Worm (Caenorhabditis elegans) whole organism, L4 larva: ENCODE data around the gene srh-219.

ENCODE experiments used
- F37D6.2 ChIP-seq: sonication (generic microtip); optimal IDR thresholded peaks from 2 replicates; lab custom pipeline; 2016; ENCODE audit warnings: mild to moderate bottlenecking, missing genetic modification characterization, missing compliant biosample characterization
- F44E2.7 ChIP-seq: fragments of 200-800 bp; sonication (Bioruptor generic); IDR thresholded peaks from 2 replicates; pipeline ENCODE4 v2.1.2; 2022; ENCODE audit warnings: missing genetic modification characterization, missing compliant biosample characterization
- R02D3.7 ChIP-seq: fragments of 150-350 bp; sonication (generic microtip); optimal IDR thresholded peaks from 3 replicates; lab custom pipeline; 2014; ENCODE audit warnings: missing biosample characterization, missing genetic modification characterization
- ZK337.2 ChIP-seq: fragments of 200-800 bp; sonication (Bioruptor generic); IDR thresholded peaks from 2 replicates; pipeline ENCODE4 v1.3.6; 2022; ENCODE audit warnings: missing genetic modification reagents, missing genetic modification characterization, missing compliant biosample characterization
- ZK546.5 ChIP-seq, 2 experiments: sonication (generic microtip); optimal IDR thresholded peaks; 2 replicates each; lab custom pipeline; 2017; ENCODE audit warnings: missing biosample characterization in 2 of 2, missing genetic modification characterization in 2 of 2
- aha-1 ChIP-seq: fragments of 150-350 bp; peaks from one replicate; lab custom pipeline; 2014; ENCODE audit warnings: missing biosample characterization, missing genetic modification characterization
- ama-1 ChIP-seq: fragments of 150-350 bp; optimal IDR thresholded peaks from 2 replicates; lab custom pipeline; 2014; ENCODE audit warnings: inconsistent platforms, mixed read lengths
- attf-4 ChIP-seq: sonication (generic microtip); optimal IDR thresholded peaks from 3 replicates; lab custom pipeline; 2017; ENCODE audit warnings: missing biosample characterization, missing genetic modification characterization
- ceh-44 ChIP-seq: fragments of 200-800 bp; sonication (Bioruptor generic); IDR thresholded peaks from 2 replicates; pipeline ENCODE4 v1.3.6; 2022; ENCODE audit warnings: missing genetic modification reagents, missing genetic modification characterization, missing compliant biosample characterization
- cey-2 ChIP-seq: sonication (generic microtip); optimal IDR thresholded peaks from 3 replicates; lab custom pipeline; 2017; ENCODE audit warnings: missing genetic modification characterization, mild to moderate bottlenecking, missing compliant biosample characterization, antibody characterized with exemption, borderline replicate concordance; ENCODE audit not compliant: insufficient read depth
- daf-16 ChIP-seq, 3 experiments: sonication (generic microtip); optimal IDR thresholded peaks; 2 replicates each; lab custom pipeline; 2016 to 2017; ENCODE audit warnings: missing genetic modification characterization in 3 of 3, missing genetic modification reagents in 3 of 3, mild to moderate bottlenecking in 2 of 3, missing compliant biosample characterization in 2 of 3, missing biosample characterization in 1 of 3, moderate library complexity in 1 of 3
- dmd-6 ChIP-seq: fragments of 200-800 bp; sonication (Bioruptor generic); IDR thresholded peaks from 2 replicates; pipeline ENCODE4 v1.3.6; 2022; ENCODE audit warnings: missing genetic modification reagents, missing genetic modification characterization, missing compliant biosample characterization
- duxl-1 ChIP-seq: sonication (generic microtip); optimal IDR thresholded peaks from 2 replicates; lab custom pipeline; 2016; ENCODE audit warnings: mild to moderate bottlenecking, missing genetic modification characterization, moderate library complexity, missing compliant biosample characterization; ENCODE audit not compliant: poor library complexity
- dve-1 ChIP-seq: sonication (generic microtip); optimal IDR thresholded peaks from 2 replicates; lab custom pipeline; 2017; ENCODE audit warnings: antibody characterized with exemption, mild to moderate bottlenecking, missing genetic modification characterization, missing compliant biosample characterization; ENCODE audit not compliant: insufficient read depth
- egl-43 ChIP-seq: fragments of 200-800 bp; sonication (Bioruptor generic); IDR thresholded peaks from 2 replicates; pipeline ENCODE4 v1.3.6; 2022; ENCODE audit warnings: missing genetic modification reagents, missing genetic modification characterization, missing compliant biosample characterization
- fkh-10 ChIP-seq: fragments of 150-350 bp; optimal IDR thresholded peaks from 2 replicates; lab custom pipeline; 2014; ENCODE audit warnings: missing biosample characterization, missing genetic modification reagents, missing genetic modification characterization
- hif-1 ChIP-seq, 2 experiments: sonication (generic microtip); optimal IDR thresholded peaks; 2 replicates each; lab custom pipeline; 2016 to 2017; ENCODE audit warnings: missing compliant biosample characterization in 2 of 2, missing genetic modification characterization in 2 of 2, missing genetic modification reagents in 2 of 2, missing genotype in 2 of 2, mild to moderate bottlenecking in 1 of 2
- hlh-30 ChIP-seq: sonication (generic microtip); optimal IDR thresholded peaks from 2 replicates; lab custom pipeline; 2017; ENCODE audit warnings: antibody characterized with exemption, mild to moderate bottlenecking, missing genetic modification characterization, missing compliant biosample characterization; ENCODE audit not compliant: insufficient read depth
- lim-7 ChIP-seq: fragments of 200-800 bp; sonication (Bioruptor generic); IDR thresholded peaks from 2 replicates; pipeline ENCODE4 v1.3.6; 2022; ENCODE audit warnings: missing genetic modification characterization, missing compliant biosample characterization
- lin-1 ChIP-seq: fragments of 200-800 bp; sonication (Bioruptor generic); IDR thresholded peaks from 2 replicates; pipeline ENCODE4 v1.3.6; 2022; ENCODE audit warnings: missing genetic modification reagents, missing genetic modification characterization, missing compliant biosample characterization
- lin-38 ChIP-seq: fragments of 200-800 bp; sonication (Bioruptor generic); IDR thresholded peaks from 2 replicates; pipeline ENCODE4 v1.3.6; 2022; ENCODE audit warnings: missing genetic modification reagents, missing genetic modification characterization, missing compliant biosample characterization
- madf-5 ChIP-seq, 2 experiments: fragments of 200-800 bp; sonication (Bioruptor generic); IDR thresholded peaks; 2 replicates each; pipeline ENCODE4 v1.3.6; 2022; ENCODE audit warnings: missing compliant biosample characterization in 2 of 2, missing genetic modification characterization in 2 of 2
- mdl-1 ChIP-seq, 2 experiments: fragments of 150-350 bp in 1 of 2; sonication (generic microtip) in 1 of 2; optimal IDR thresholded peaks; 2 replicates each; lab custom pipeline; 2014 to 2017; ENCODE audit warnings: missing biosample characterization in 2 of 2, missing genetic modification characterization in 2 of 2
- nhr-28 ChIP-seq: fragments of 150-350 bp; optimal IDR thresholded peaks from 2 replicates; lab custom pipeline; 2014; ENCODE audit warnings: missing biosample characterization, missing genetic modification characterization
- nhr-42 ChIP-seq: fragments of 200-800 bp; sonication (Bioruptor generic); IDR thresholded peaks from 2 replicates; pipeline ENCODE4 v1.3.6; 2022; ENCODE audit warnings: missing genetic modification characterization, missing compliant biosample characterization
- nhr-48 ChIP-seq: sonication (generic microtip); optimal IDR thresholded peaks from 2 replicates; lab custom pipeline; 2016; ENCODE audit warnings: mild to moderate bottlenecking, missing genetic modification characterization, missing compliant biosample characterization
- nhr-6 ChIP-seq: fragments of 150-350 bp; optimal IDR thresholded peaks from 2 replicates; lab custom pipeline; 2014; ENCODE audit warnings: missing biosample characterization, missing genetic modification characterization
- nhr-77 ChIP-seq: fragments of 150-350 bp; optimal IDR thresholded peaks from 2 replicates; lab custom pipeline; 2014; ENCODE audit warnings: missing biosample characterization, missing genetic modification characterization
- pqm-1 ChIP-seq: sonication (generic microtip); optimal IDR thresholded peaks from 2 replicates; lab custom pipeline; 2017; ENCODE audit warnings: missing biosample characterization, missing genetic modification characterization
- rbr-2 ChIP-seq: sonication (generic microtip); optimal IDR thresholded peaks from 2 replicates; lab custom pipeline; 2016; ENCODE audit warnings: missing genotype, missing genetic modification characterization, missing compliant biosample characterization
- sdz-12 ChIP-seq: fragments of 200-800 bp; sonication (Bioruptor generic); optimal IDR thresholded peaks from 2 replicates; lab custom pipeline; 2018; ENCODE audit warnings: mild to moderate bottlenecking, missing genetic modification characterization, missing compliant biosample characterization
- skn-1 ChIP-seq: fragments of 150-350 bp; optimal IDR thresholded peaks from 2 replicates; lab custom pipeline; 2014; ENCODE audit warnings: missing biosample characterization, missing genetic modification characterization
- snpc-4 ChIP-seq: fragments of 150-350 bp; optimal IDR thresholded peaks from 2 replicates; lab custom pipeline; 2014; ENCODE audit warnings: missing biosample characterization, missing genetic modification characterization
- unc-130 ChIP-seq: sonication (generic microtip); optimal IDR thresholded peaks from 2 replicates; lab custom pipeline; 2016; ENCODE audit warnings: missing genetic modification reagents, missing genetic modification characterization, missing compliant biosample characterization
- unc-62 ChIP-seq, 3 experiments: fragments of 150-350 bp in 1 of 3; sonication (generic microtip); optimal IDR thresholded peaks in 2 of 3; peaks in 1 of 3; 1 replicate in 1 of 3; 2 replicates in 2 of 3; lab custom pipeline; 2014 to 2017; ENCODE audit warnings: missing biosample characterization in 3 of 3, missing genetic modification characterization in 3 of 3, missing genetic modification reagents in 3 of 3, missing genotype in 1 of 3
- zag-1 ChIP-seq: fragments of 150-350 bp; optimal IDR thresholded peaks from 2 replicates; lab custom pipeline; 2014; ENCODE audit warnings: missing biosample characterization, missing genetic modification characterization
- zfp-3 ChIP-seq: fragments of 200-800 bp; sonication (Bioruptor generic); conservative IDR thresholded peaks from 2 replicates; pipeline ENCODE4 v1.3.6; 2022; ENCODE audit warnings: missing genetic modification reagents, missing genetic modification characterization, missing compliant biosample characterization

Gene srh-219

DNA sequence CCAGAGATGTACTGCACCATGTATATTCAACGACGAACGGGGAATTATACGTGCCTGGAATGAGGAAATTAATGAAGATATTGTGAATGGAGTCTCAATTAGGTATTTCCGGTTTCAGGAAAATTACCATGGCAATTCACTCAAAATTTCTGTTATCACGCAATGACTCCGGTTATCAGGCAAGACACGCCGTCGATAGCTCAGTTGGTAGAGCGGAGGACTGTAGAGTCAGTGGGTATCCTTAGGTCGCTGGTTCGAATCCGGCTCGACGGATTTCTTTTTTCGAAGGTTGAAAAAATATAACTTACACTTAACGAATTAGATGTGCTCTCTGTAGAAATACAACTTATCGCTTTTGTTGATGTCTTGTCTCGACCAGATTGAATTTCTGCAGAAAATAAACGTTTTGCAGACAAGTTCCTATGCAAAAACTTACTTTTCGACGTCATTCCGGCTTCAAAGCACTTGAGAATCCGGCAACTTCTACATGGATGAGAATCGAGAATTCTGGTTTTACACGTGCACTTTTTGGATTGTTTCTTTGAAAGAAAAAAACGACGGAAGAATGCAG, 14.7 kb upstream of the srh-219 start (continued):
- TF ChIP-seq egl-43 (GFP tag; lab: Robert Waterston, UW) (peak; percentile 62; the same call in 1 of the 2 replicates), zfp-3 (GFP tag; lab: Robert Waterston, UW) (no peak), nhr-42 (no peak), hif-1 (tag; optimal IDR thresholded peaks at IDR 0.05; lab: Kevin White, UChicago) (no peak), unc-62 (GFP tag; optimal IDR thresholded peaks at IDR 0.05 in 1 of 2; lab: Kevin White, UChicago) (peak in 1 of 2 experiments; percentile 64), unc-62 (tag; optimal IDR thresholded peaks at IDR 0.05; lab: Kevin White, UChicago) (no peak), unc-130 (GFP tag; lab: Kevin White, UChicago) (no peak), dve-1 (tag; lab: Kevin White, UChicago) (peak; percentile 7), R02D3.7 (tag; lab: Kevin White, UChicago) (no peak), zag-1 (tag; lab: Kevin White, UChicago) (no peak), lim-7 (GFP tag; lab: Robert Waterston, UW) (peak; percentile 64; the same call in 1 of the 2 replicates), sdz-12 (GFP tag; lab: Kevin White, UChicago) (no peak), fkh-10 (GFP tag; lab: Kevin White, UChicago) (no peak), lin-38 (GFP tag; lab: Robert Waterston, UW) (no peak)
- TF ChIP-seq, all 104 proteins: peak for 10

DNA sequence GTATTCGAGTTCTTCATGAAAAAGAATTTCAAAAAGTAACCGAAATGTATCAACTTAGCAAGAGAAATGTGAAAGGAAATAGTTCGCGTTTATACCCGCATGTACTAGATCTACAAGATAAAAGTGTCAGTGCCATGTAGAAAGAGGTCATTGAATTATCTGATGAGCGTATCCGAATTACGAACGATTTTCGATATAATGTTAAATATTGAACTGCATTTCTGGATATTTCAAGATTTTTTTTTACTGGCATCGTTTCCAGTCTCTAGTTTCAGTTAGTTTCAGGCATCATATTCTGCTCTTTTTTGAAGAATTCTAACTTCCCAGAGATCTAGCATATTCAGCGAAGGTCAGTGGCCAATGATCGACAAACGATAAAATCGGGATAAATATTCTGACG, 13.9 kb upstream of the srh-219 start, which contains the start of gene nhr-150:
TSS of gene nhr-150 (minus strand) at position 92 of the 400 bp plus-strand sequence.
- TF ChIP-seq aha-1 (tag; lab: Kevin White, UChicago) (peak; percentile 92), cey-2 (tag; lab: Kevin White, UChicago) (no peak), F37D6.2 (no peak)

DNA sequence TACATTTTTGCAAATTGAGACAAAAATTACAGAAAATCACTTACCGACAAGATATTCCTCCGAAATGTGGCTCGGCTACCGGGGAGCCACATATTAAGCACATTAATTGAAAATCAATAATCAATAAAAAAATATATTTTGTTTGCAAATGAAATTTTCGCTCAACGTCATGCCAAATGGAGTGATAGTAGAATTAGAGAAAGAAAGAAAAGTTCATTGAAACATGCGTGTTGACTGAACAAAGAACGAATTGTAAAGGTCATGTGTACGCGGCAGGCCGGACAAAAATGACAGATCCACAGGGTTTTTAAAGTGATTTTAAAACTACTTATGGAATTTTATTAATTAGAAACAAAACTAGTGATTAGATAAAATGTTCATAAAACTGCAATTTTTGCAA, 11.7 kb upstream of the srh-219 start:
- TF ChIP-seq mdl-1 (tag; optimal IDR thresholded peaks at IDR 0.05; lab: Kevin White, UChicago) = peak in 1 of 2 experiments; percentile 3
- TF ChIP-seq nhr-6 (tag; lab: Kevin White, UChicago) = peak; percentile 84
- TF ChIP-seq nhr-28 (tag; lab: Kevin White, UChicago) = peak; percentile 56
- TF ChIP-seq nhr-77 (tag; lab: Kevin White, UChicago) = peak; percentile 9
- no peak for TF ChIP-seq duxl-1
- no peak for TF ChIP-seq rbr-2 (tag; lab: Kevin White, UChicago)
- TF ChIP-seq nhr-48 (tag; lab: Kevin White, UChicago) = peak; percentile 30
- TF ChIP-seq hlh-30 (tag; lab: Kevin White, UChicago) = peak; percentile 65
- TF ChIP-seq ama-1 (lab: Kevin White, UChicago) = no peak
- no peak for TF ChIP-seq pqm-1 (tag; lab: Kevin White, UChicago)
- TF ChIP-seq F44E2.7 (GFP tag; lab: Robert Waterston, UW) = no peak
- TF ChIP-seq dmd-6 (GFP tag; lab: Robert Waterston, UW) = peak; percentile 47
- TF ChIP-seq ZK337.2 (GFP tag; lab: Robert Waterston, UW) = no peak
- TF ChIP-seq lin-1 (GFP tag; lab: Robert Waterston, UW) = no peak
- TF ChIP-seq daf-16 (GFP tag; optimal IDR thresholded peaks at IDR 0.05; lab: Kevin White, UChicago) = no peak
- TF ChIP-seq daf-16 (tag; optimal IDR thresholded peaks at IDR 0.05; lab: Kevin White, UChicago) = peak; percentile 64
- TF ChIP-seq attf-4 (tag; lab: Kevin White, UChicago) = no peak

DNA sequence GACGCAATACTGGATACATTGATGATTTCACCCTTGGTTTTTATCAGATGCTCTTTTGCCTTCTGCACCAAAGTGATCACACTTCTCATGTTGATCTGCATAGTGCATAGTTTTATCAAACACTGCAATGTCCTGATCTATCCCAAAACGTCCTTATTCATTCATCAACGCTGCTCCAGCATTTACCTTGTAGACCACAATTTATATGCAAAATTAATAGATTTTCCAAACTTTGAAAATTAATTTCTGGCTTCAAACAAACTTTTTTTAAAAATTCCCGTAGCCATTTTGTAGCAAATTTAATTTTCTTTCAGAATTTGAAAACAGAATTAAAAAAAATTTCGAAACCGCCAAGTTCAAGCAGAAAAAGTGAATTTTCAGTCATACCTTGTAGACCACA, 10.7 kb upstream of the srh-219 start, which contains the start of gene C06B8.3:
TSS of gene C06B8.3 (minus strand) at position 101 of the 400 bp plus-strand sequence.
- no peak for TF ChIP-seq nhr-48 (tag; lab: Kevin White, UChicago)
- no peak for TF ChIP-seq ZK546.5 (tag; optimal IDR thresholded peaks at IDR 0.05; lab: Kevin White, UChicago)
- TF ChIP-seq sdz-12 (GFP tag; lab: Kevin White, UChicago) = no peak
- TF ChIP-seq ceh-44 (GFP tag; lab: Robert Waterston, UW) = no peak
- no peak for TF ChIP-seq snpc-4
- no peak for TF ChIP-seq skn-1 (tag; lab: Kevin White, UChicago)
- TF ChIP-seq madf-5 (GFP tag; IDR thresholded peaks at IDR 0.05; lab: Robert Waterston, UW) = no peak
